Worm (Caenorhabditis elegans): ENCODE results near the gene sre-44.

The sre-44 gene

DNA sequence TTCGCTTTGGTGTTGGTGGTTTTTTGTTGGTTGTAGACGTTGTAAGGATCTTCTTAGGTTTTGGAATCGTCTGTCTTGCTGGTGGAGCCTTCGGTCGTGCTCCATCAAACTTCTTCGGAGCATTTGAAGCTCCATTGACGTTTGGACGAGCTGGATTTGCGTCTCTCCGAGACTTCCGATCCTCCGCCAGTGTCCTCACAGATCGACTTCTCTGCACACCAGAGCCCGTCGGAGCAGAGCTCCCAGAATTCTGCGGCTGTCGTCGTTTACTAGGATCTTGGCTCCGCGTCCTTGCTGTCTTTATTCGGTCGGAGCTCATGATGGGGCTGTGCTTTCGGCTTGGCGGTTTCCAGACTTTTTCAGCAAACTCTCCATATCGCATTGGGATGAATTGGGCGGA lies 12.2 kb downstream of the sre-44 start:
- no peak for TF ChIP-seq tbx-11 (GFP tag; IDR thresholded peaks at IDR 0.05)
- no peak for TF ChIP-seq scrt-1 (GFP tag; IDR thresholded peaks at IDR 0.05)
- TF ChIP-seq ets-7 (tag; optimal IDR thresholded peaks at IDR 0.05), result no peak
- TF ChIP-seq B0310.2 (tag; optimal IDR thresholded peaks at IDR 0.05), result no peak
- no peak for TF ChIP-seq aly-1 (tag; optimal IDR thresholded peaks at IDR 0.05)
- TF ChIP-seq ceh-13 (GFP tag; optimal IDR thresholded peaks at IDR 0.05), result no peak
- TF ChIP-seq sea-1 (GFP tag; conservative IDR thresholded peaks at IDR 0.05), result no peak
- no peak for TF ChIP-seq F13C5.2 (tag; optimal IDR thresholded peaks at IDR 0.05)
- no peak for TF ChIP-seq ama-1 (optimal IDR thresholded peaks at IDR 0.05)
- TF ChIP-seq hnd-1 (tag; optimal IDR thresholded peaks at IDR 0.05), result no peak
- TF ChIP-seq flt-1 (GFP tag; IDR thresholded peaks at IDR 0.05), result no peak

DNA sequence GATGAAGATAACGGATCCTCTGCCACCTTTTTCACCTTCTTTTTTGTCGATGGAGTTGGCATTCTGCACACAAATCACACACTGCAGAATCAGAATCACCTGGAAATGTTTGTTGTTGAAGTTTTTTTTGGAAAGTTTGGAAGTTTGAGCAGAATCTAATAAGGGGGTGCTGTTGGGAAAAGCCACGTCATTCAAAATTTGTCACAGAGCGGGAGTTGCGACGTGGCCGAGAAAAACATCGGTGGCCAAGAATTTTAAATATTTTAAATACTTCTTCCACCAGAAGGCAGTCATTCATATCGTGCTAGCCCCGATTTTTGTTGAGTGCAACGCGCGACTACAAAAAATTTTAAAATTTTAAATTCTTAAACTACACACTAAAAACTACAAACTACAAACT lies 12.9 kb downstream of the sre-44 start, which contains the start of gene rpi-1:
rpi-1 (minus strand) TSS at position 101 of the 400 bp plus-strand sequence.
- TF ChIP-seq scrt-1 (GFP tag; IDR thresholded peaks at IDR 0.05), result no peak
- TF ChIP-seq B0310.2 (tag; optimal IDR thresholded peaks at IDR 0.05), result no peak
- no peak for TF ChIP-seq aly-1 (tag; optimal IDR thresholded peaks at IDR 0.05)
- no peak for TF ChIP-seq hmg-4 (GFP tag; optimal IDR thresholded peaks at IDR 0.05)
- no peak for TF ChIP-seq hnd-1 (tag; optimal IDR thresholded peaks at IDR 0.05)

DNA sequence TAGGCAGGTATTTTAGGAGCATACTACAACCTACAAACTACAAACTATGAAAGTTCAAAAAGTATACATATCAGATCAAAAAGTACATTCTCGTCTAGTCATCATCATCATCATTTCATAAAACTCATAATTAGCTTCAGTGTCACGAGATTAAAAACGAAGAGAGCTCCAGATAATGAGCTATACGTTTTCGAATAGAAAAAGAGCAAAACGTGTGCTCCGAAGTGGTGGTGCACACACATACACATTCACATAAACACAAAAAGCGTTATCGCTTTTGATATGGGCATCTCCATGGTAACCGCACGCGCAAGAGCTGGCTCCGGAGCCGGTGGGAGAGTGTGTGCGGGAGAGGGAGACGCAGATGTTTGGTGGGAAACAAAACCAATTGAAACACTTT lies 14.9 kb downstream of the sre-44 start:
- TF ChIP-seq flt-1 (GFP tag; IDR thresholded peaks at IDR 0.05) (no peak), F13C5.2 (tag; optimal IDR thresholded peaks at IDR 0.05) (no peak), pes-1 (GFP tag; IDR thresholded peaks at IDR 0.05) (no peak), hnd-1 (tag; optimal IDR thresholded peaks at IDR 0.05) (no peak), tbx-11 (GFP tag; IDR thresholded peaks at IDR 0.05) (no peak), ceh-36 (tag; optimal IDR thresholded peaks at IDR 0.05) (no peak), scrt-1 (GFP tag; IDR thresholded peaks at IDR 0.05) (no peak), aly-1 (tag; optimal IDR thresholded peaks at IDR 0.05) (no peak), ets-7 (tag; optimal IDR thresholded peaks at IDR 0.05) (no peak), ceh-13 (GFP tag; optimal IDR thresholded peaks at IDR 0.05) (no peak), ama-1 (optimal IDR thresholded peaks at IDR 0.05) (no peak), sea-1 (GFP tag; conservative IDR thresholded peaks at IDR 0.05) (no peak), hmbx-1 (tag; optimal IDR thresholded peaks at IDR 0.05) (no peak), B0310.2 (tag; optimal IDR thresholded peaks at IDR 0.05) (no peak), tbx-37 (GFP tag; conservative IDR thresholded peaks at IDR 0.05) (no peak)

DNA sequence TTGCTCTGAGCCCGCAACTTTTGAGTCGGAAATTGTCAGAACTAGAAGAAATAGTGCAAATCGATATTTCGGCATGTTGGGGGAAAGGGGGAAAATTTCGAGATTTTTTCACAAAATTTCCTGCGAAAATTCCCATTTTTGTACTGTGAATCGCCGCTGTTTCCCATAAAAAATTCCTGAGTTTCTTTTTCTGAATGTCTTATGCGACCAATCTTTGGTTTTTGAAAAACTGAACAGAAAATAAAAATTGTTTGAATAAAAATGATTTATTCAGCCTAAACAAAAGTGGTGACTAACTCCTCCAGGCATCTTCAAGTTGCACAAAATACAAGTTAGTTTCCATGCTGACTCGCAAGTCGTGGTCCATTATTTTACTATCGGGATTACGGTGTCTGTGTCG lies 16.9 kb downstream of the sre-44 start, which contains the start of gene W07G1.7:
W07G1.7 (minus strand) TSS at position 101 of the 400 bp plus-strand sequence.
- no peak for TF ChIP-seq ama-1 (optimal IDR thresholded peaks at IDR 0.05)
- TF ChIP-seq hmbx-1 (tag; optimal IDR thresholded peaks at IDR 0.05), result no peak
- TF ChIP-seq B0310.2 (tag; optimal IDR thresholded peaks at IDR 0.05), result no peak

DNA sequence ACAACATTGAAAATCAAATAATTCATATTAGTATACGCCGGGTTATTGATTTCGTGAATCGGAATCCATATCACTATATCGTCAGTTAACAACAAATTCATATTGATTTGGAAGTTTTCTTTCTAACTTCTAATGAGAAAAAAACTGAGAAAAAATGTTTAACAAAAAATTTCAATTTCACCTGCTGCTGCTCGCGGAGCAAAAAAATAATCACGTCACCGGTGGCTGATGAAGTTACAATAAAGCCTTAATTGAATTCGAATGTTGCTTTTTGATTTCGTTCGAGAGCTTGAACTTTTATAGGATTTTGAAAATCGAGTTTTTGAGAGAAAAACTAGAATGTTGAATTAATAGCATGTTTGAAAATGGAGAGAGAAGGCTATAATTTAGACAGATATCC lies 19.6 kb downstream of the sre-44 start, which contains the start of gene sre-43:
sre-43 (minus strand) TSS at position 101 of the 400 bp plus-strand sequence.
- no peak for TF ChIP-seq tbx-11 (GFP tag; IDR thresholded peaks at IDR 0.05)
- TF ChIP-seq F13C5.2 (tag; optimal IDR thresholded peaks at IDR 0.05), result no peak
- no peak for TF ChIP-seq hmg-4 (GFP tag; optimal IDR thresholded peaks at IDR 0.05)
- no peak for TF ChIP-seq pes-1 (GFP tag; IDR thresholded peaks at IDR 0.05)
- no peak for TF ChIP-seq hmbx-1 (tag; optimal IDR thresholded peaks at IDR 0.05)
- TF ChIP-seq hnd-1 (tag; optimal IDR thresholded peaks at IDR 0.05), result no peak
- no peak for TF ChIP-seq ets-7 (tag; optimal IDR thresholded peaks at IDR 0.05)
- no peak for TF ChIP-seq sea-1 (GFP tag; conservative IDR thresholded peaks at IDR 0.05)
- TF ChIP-seq B0310.2 (tag; optimal IDR thresholded peaks at IDR 0.05), result no peak
- no peak for TF ChIP-seq tra-4 (tag; optimal IDR thresholded peaks at IDR 0.05)
- no peak for TF ChIP-seq aly-1 (tag; optimal IDR thresholded peaks at IDR 0.05)
- TF ChIP-seq tbx-37 (GFP tag; conservative IDR thresholded peaks at IDR 0.05), result no peak
- no peak for TF ChIP-seq flt-1 (GFP tag; IDR thresholded peaks at IDR 0.05)
- no peak for TF ChIP-seq ceh-13 (GFP tag; optimal IDR thresholded peaks at IDR 0.05)
- no peak for TF ChIP-seq ceh-36 (tag; optimal IDR thresholded peaks at IDR 0.05)
- no peak for TF ChIP-seq scrt-1 (GFP tag; IDR thresholded peaks at IDR 0.05)

DNA sequence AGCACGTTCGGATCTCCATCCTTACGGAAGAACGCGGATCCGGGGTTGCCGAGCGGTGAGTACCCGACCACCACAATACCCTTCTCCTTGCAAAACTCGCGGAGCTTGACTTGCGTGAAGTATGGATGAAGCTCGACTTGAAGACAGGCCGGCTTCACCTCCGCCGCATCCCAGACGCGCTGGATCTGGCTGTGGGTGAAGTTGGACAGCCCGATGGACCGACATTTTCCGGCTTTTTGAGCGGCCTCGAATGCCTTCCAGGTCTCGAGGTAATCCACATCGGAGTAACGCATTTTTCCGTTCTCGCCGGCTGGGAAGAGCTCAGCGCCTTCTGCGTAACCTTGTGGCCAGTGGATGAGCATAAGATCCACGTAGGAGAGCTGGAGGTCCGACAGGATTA lies 22.8 kb downstream of the sre-44 start:
- no peak for TF ChIP-seq tbx-37 (GFP tag; conservative IDR thresholded peaks at IDR 0.05)
- no peak for TF ChIP-seq ama-1 (optimal IDR thresholded peaks at IDR 0.05)
- no peak for TF ChIP-seq scrt-1 (GFP tag; IDR thresholded peaks at IDR 0.05)
- no peak for TF ChIP-seq flt-1 (GFP tag; IDR thresholded peaks at IDR 0.05)
- TF ChIP-seq B0310.2 (tag; optimal IDR thresholded peaks at IDR 0.05), result no peak
- TF ChIP-seq ceh-36 (tag; optimal IDR thresholded peaks at IDR 0.05), result no peak
- TF ChIP-seq pes-1 (GFP tag; IDR thresholded peaks at IDR 0.05), result no peak
- no peak for TF ChIP-seq tra-4 (tag; optimal IDR thresholded peaks at IDR 0.05)
- TF ChIP-seq sea-1 (GFP tag; conservative IDR thresholded peaks at IDR 0.05), result no peak
- TF ChIP-seq ets-7 (tag; optimal IDR thresholded peaks at IDR 0.05), result no peak
- no peak for TF ChIP-seq hmg-4 (GFP tag; optimal IDR thresholded peaks at IDR 0.05)
- TF ChIP-seq ceh-13 (GFP tag; optimal IDR thresholded peaks at IDR 0.05), result no peak
- TF ChIP-seq aly-1 (tag; optimal IDR thresholded peaks at IDR 0.05), result no peak
- no peak for TF ChIP-seq tbx-11 (GFP tag; IDR thresholded peaks at IDR 0.05)
- no peak for TF ChIP-seq hnd-1 (tag; optimal IDR thresholded peaks at IDR 0.05)
- TF ChIP-seq F13C5.2 (tag; optimal IDR thresholded peaks at IDR 0.05), result no peak
- no peak for TF ChIP-seq hmbx-1 (tag; optimal IDR thresholded peaks at IDR 0.05)

DNA sequence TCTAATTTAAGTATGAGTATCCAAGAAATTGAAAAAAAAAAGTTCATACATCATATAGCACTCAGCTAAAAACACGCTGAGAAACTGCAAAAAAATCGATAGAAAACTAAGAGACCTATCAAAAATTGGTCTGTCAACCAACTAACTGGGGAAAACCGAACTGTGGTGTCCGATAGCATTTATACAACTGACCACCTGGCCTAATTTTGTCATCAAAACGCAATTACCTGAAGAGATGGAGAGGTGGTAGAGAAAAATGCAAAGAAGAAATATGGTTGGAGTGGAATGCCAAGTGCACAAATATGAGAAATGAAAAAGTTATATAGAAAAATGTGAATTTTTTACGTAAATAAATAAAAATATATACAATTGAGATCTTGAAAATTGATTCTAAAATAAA lies 24.1 kb downstream of the sre-44 start, which contains the start of gene Y39G8B.1:
Y39G8B.1 (minus strand) TSS at position 299 of the 400 bp plus-strand sequence.
- TF ChIP-seq hmg-4 (GFP tag; optimal IDR thresholded peaks at IDR 0.05), result no peak
- no peak for TF ChIP-seq scrt-1 (GFP tag; IDR thresholded peaks at IDR 0.05)
- no peak for TF ChIP-seq flt-1 (GFP tag; IDR thresholded peaks at IDR 0.05)
- no peak for TF ChIP-seq tbx-11 (GFP tag; IDR thresholded peaks at IDR 0.05)
- no peak for TF ChIP-seq sea-1 (GFP tag; conservative IDR thresholded peaks at IDR 0.05)
- no peak for TF ChIP-seq ets-7 (tag; optimal IDR thresholded peaks at IDR 0.05)

DNA sequence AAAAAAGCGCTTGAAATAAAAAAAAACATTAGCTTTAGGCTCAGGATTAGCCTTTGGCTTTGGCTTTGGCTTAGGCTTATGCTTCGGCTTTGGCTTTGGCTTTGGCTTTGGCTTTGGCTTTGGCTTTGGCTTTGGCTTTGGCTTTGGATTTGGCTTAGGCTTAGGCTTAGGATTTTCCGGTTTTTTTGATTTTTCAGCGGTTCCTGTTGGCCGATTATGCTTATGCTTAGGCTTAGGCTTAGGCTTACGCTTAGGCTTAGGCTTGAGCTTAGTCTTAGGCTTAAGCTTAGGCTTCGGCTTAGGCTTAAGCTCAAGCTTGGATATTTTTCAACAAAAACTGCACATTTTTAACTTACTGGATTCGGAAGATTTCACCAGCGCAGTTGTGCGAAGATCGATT lies 24.7 kb downstream of the sre-44 start:
- TF ChIP-seq scrt-1 (GFP tag; IDR thresholded peaks at IDR 0.05) (no peak), ets-7 (tag; optimal IDR thresholded peaks at IDR 0.05) (no peak), hnd-1 (tag; optimal IDR thresholded peaks at IDR 0.05) (no peak), hmbx-1 (tag; optimal IDR thresholded peaks at IDR 0.05) (no peak), pes-1 (GFP tag; IDR thresholded peaks at IDR 0.05) (no peak), F13C5.2 (tag; optimal IDR thresholded peaks at IDR 0.05) (no peak), tbx-11 (GFP tag; IDR thresholded peaks at IDR 0.05) (no peak), sea-1 (GFP tag; conservative IDR thresholded peaks at IDR 0.05) (no peak), ceh-36 (tag; optimal IDR thresholded peaks at IDR 0.05) (peak; percentile 71)

Measured in whole organism, early embryonic.